Fruit fly (Drosophila melanogaster): ENCODE results near the gene Zip99C.

DNA sequence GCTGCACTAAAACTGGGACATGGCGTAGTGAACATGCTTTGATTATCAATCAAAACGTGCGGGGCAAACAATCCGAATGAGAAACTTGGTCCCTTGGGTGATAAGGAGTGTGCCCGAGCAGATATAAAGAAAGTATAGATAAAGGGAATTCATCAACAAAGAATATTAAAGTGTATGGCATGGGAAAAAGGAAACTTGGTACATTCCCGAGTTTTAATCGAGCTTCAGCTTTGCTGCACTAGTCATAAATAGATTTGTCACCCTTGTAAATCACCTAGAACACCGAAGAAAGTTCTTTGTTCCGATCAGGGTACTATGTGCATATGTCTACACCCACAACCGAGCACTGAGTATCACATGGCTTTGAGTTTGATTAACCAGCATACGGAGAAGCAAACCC, 1.2 kb downstream of the Zip99C start:
- TF ChIP-seq CG9139 (GFP tag; optimal IDR thresholded peaks at IDR 0.05) (no peak), Eip93F (GFP tag; optimal IDR thresholded peaks at IDR 0.05) (no peak), OdsH (GFP tag; optimal IDR thresholded peaks at IDR 0.05) (no peak), Hr39 (GFP tag; optimal IDR thresholded peaks at IDR 0.05) (no peak)

Data from whole organism, prepupa.